Worm (Caenorhabditis elegans): ENCODE data around the gene D1025.10.

DNA sequence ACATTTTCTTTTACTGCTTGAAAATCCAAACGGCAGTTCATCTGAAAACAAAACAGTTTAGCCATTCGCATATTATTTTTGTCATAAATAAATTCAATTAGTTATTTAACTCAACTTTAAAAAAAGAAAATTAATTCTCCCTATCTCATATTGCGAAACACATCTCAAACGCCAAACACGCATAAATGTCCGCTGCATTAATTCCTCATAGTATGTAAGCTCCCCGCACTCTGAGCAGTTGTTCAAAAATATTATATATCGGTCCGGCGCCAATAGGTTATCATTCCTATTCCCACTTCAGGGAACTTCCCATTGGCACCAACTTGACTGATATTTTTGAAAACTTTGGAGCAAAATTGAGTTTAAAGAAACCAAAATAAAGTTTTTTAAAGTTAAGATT, 38.5 kb upstream of the D1025.10 start:
- no peak for TF ChIP-seq ama-1 (optimal IDR thresholded peaks at IDR 0.05)
- TF ChIP-seq hnd-1 (tag; optimal IDR thresholded peaks at IDR 0.05) = no peak
- TF ChIP-seq tra-4 (tag; optimal IDR thresholded peaks at IDR 0.05) = no peak
- TF ChIP-seq ceh-36 (tag; optimal IDR thresholded peaks at IDR 0.05) = no peak
- no peak for TF ChIP-seq sea-1 (GFP tag; conservative IDR thresholded peaks at IDR 0.05)
- no peak for TF ChIP-seq hmbx-1 (tag; optimal IDR thresholded peaks at IDR 0.05)
- TF ChIP-seq B0310.2 (tag; optimal IDR thresholded peaks at IDR 0.05) = no peak
- TF ChIP-seq flt-1 (GFP tag; IDR thresholded peaks at IDR 0.05) = no peak
